Worm (Caenorhabditis elegans) whole organism, early embryonic: ENCODE results near the gene nrde-1.

Experiments used
- B0310.2 ChIP-seq: sonication (generic microtip); optimal IDR thresholded peaks from 2 replicates; lab custom pipeline; 2016; ENCODE audit warnings: mild to moderate bottlenecking, missing genetic modification characterization, missing compliant biosample characterization
- F13C5.2 ChIP-seq: sonication (generic microtip); optimal IDR thresholded peaks from 2 replicates; lab custom pipeline; 2017; ENCODE audit warnings: mild to moderate bottlenecking, missing genetic modification characterization, inconsistent platforms, missing compliant biosample characterization
- ama-1 ChIP-seq: fragments of 150-350 bp; optimal IDR thresholded peaks from 2 replicates; lab custom pipeline; 2014
- ceh-13 ChIP-seq: fragments of 200-800 bp; sonication (Bioruptor generic); optimal IDR thresholded peaks from 2 replicates; lab custom pipeline; 2018; ENCODE audit warnings: mild to moderate bottlenecking, missing genetic modification characterization, missing compliant biosample characterization
- ets-7 ChIP-seq: sonication (generic microtip); optimal IDR thresholded peaks from 2 replicates; lab custom pipeline; 2016; ENCODE audit warnings: missing genotype, missing genetic modification characterization, missing compliant biosample characterization
- hmbx-1 ChIP-seq: sonication (generic microtip); optimal IDR thresholded peaks from 2 replicates; lab custom pipeline; 2016; ENCODE audit warnings: mild to moderate bottlenecking, missing genetic modification characterization, missing compliant biosample characterization
- tbx-11 ChIP-seq: fragments of 200-800 bp; sonication (Bioruptor generic); IDR thresholded peaks from 2 replicates; pipeline ENCODE4 v1.3.6; 2022; ENCODE audit warnings: missing genetic modification characterization, missing compliant biosample characterization
- tbx-37 ChIP-seq: fragments of 200-800 bp; sonication (Bioruptor generic); conservative IDR thresholded peaks from 2 replicates; pipeline ENCODE4 v1.3.6; 2022; ENCODE audit warnings: missing genetic modification reagents, missing genetic modification characterization, missing compliant biosample characterization
- tra-4 ChIP-seq: sonication (generic microtip); optimal IDR thresholded peaks from 2 replicates; lab custom pipeline; 2017; ENCODE audit warnings: missing genetic modification characterization, missing compliant biosample characterization

DNA sequence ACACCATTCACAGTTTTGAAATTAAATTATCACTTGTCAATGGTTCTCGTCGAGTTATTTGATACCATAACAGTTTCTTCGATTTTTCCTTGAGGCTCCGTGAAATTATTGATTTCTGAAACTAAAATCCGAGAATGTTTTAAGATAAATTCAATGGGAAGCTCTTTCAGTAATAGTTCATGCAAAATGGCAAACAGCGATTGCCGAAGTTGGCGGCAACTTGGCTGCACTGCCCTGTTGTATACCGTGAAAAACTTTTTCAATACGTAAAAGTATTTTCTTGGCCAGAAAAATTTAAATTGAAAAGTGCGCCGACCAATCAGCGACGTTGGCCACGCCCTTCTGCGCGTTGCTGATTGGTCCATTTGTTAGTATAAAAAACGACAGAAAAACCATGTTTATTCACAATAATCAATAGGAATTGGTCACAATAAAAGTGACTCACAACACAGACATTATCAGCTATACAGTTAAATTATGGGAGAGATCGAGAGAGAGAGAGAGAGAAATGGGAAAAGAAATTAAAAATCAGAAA lies 30.3 kb upstream of the nrde-1 start:
- TF ChIP-seq tbx-11 (GFP tag; lab: Robert Waterston, UW) (no peak), hmbx-1 (tag; lab: Kevin White, UChicago) (no peak), ceh-13 (GFP tag; lab: Kevin White, UChicago) (no peak), ama-1 (no peak), tra-4 (no peak), tbx-37 (GFP tag; lab: Robert Waterston, UW) (no peak), ets-7 (tag; lab: Kevin White, UChicago) (no peak), B0310.2 (tag; lab: Kevin White, UChicago) (no peak), F13C5.2 (tag; lab: Kevin White, UChicago) (no peak)
